Fruit fly (Drosophila melanogaster): Measurements from ENCODE around the gene Uch-L5.

DNA sequence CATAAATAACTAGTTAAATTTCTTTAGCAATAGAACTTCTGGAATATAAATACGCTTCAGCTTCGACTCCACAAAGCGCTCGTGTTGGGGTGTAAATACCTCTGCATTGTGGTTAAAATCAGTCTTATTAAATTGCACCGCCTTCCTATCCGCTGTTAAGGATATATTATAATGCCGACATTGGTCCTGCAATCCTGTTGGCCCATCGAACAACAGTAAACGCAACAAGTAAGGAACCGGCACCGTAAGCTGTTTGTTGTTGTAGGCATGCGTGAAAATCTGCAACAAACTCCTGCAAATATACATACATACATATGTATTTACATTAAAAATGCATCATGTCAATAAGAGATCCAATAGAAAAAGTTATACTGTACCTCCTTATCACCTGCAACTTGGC is 20.4 kb downstream of the Uch-L5 start:
- TF ChIP-seq CG8478 (optimal IDR thresholded peaks at IDR 0.05) (no peak), psq (optimal IDR thresholded peaks at IDR 0.05) (no peak)
